Fruit fly (Drosophila melanogaster) whole organism: Measurements from ENCODE around the gene CG10211.

Experiments used
- CG8478 ChIP-seq: fragments of >200 bp; optimal IDR thresholded peaks from 2 replicates; lab custom pipeline; 2018; ENCODE audit warnings: inconsistent platforms
- Dll ChIP-seq: fragments of >200 bp; optimal IDR thresholded peaks from 2 replicates; lab custom pipeline; 2017
- EcR ChIP-seq, 2 experiments: fragments of >200 bp; optimal IDR thresholded peaks; 2 replicates each; lab custom pipeline; 2017; ENCODE audit warnings: missing biosample characterization in 2 of 2, missing genetic modification characterization in 2 of 2, missing genetic modification reagents in 2 of 2
- psq ChIP-seq: fragments of >200 bp; optimal IDR thresholded peaks from 2 replicates; lab custom pipeline; 2017
- usp ChIP-seq: fragments of >200 bp; optimal IDR thresholded peaks from 2 replicates; lab custom pipeline; 2017; ENCODE audit warnings: missing biosample characterization, missing genetic modification characterization, mixed read lengths

dm6 chr2L:18481064-18481463 is 36.2 kb upstream of the CG10211 start:
- no peak for TF ChIP-seq CG8478 (lab: Kevin White, UChicago)
- TF ChIP-seq psq (lab: Kevin White, UChicago): no peak
- no peak for TF ChIP-seq Dll (lab: Kevin White, UChicago)
- TF ChIP-seq usp (GFP tag; lab: Kevin White, UChicago): no peak
- TF ChIP-seq EcR (GFP tag; optimal IDR thresholded peaks at IDR 0.05; lab: Kevin White, UChicago): no peak
